Worm (Caenorhabditis elegans) whole organism, late embryonic: ENCODE measurements around the gene Y46G5A.38.

Source experiments
- C08G9.2 ChIP-seq: sonication (generic microtip); optimal IDR thresholded peaks from 2 replicates; lab custom pipeline; 2016; ENCODE audit warnings: mild to moderate bottlenecking, missing genetic modification characterization, moderate library complexity, missing compliant biosample characterization
- C38D4.7 ChIP-seq: fragments of 200-800 bp; sonication (Bioruptor generic); optimal IDR thresholded peaks from 2 replicates; lab custom pipeline; 2018; ENCODE audit warnings: mild to moderate bottlenecking, missing genetic modification characterization, moderate library complexity, missing compliant biosample characterization
- ceh-19 ChIP-seq: fragments of 200-800 bp; sonication (Bioruptor generic); optimal IDR thresholded peaks from 2 replicates; lab custom pipeline; 2018; ENCODE audit warnings: mild to moderate bottlenecking, missing genetic modification characterization, missing compliant biosample characterization
- ceh-34 ChIP-seq: sonication (generic microtip); optimal IDR thresholded peaks from 2 replicates; lab custom pipeline; 2016; ENCODE audit warnings: mild to moderate bottlenecking, missing genetic modification characterization, missing compliant biosample characterization
- ceh-48 ChIP-seq: sonication (generic microtip); optimal IDR thresholded peaks from 2 replicates; lab custom pipeline; 2016; ENCODE audit warnings: missing genetic modification characterization, inconsistent platforms, missing compliant biosample characterization
- ceh-6 ChIP-seq: fragments of 200-800 bp; sonication (Bioruptor generic); optimal IDR thresholded peaks from 2 replicates; lab custom pipeline; 2018; ENCODE audit warnings: mild to moderate bottlenecking, missing genetic modification characterization, missing compliant biosample characterization
- dmd-4 ChIP-seq: sonication (generic microtip); optimal IDR thresholded peaks from 2 replicates; lab custom pipeline; 2016; ENCODE audit warnings: borderline replicate concordance, missing genetic modification characterization, missing compliant biosample characterization
- elt-2 ChIP-seq: sonication (generic microtip); optimal IDR thresholded peaks from 2 replicates; lab custom pipeline; 2016; ENCODE audit warnings: missing genetic modification reagents, missing genetic modification characterization, missing compliant biosample characterization
- eyg-1 ChIP-seq: sonication (generic microtip); optimal IDR thresholded peaks from 2 replicates; lab custom pipeline; 2016; ENCODE audit warnings: missing genotype, missing genetic modification characterization, missing compliant biosample characterization
- gmeb-2 ChIP-seq: sonication (generic microtip); optimal IDR thresholded peaks from 2 replicates; lab custom pipeline; 2016; ENCODE audit warnings: missing genetic modification characterization, inconsistent platforms, missing compliant biosample characterization
- hlh-30 ChIP-seq: sonication (generic microtip); optimal IDR thresholded peaks from 2 replicates; lab custom pipeline; 2017; ENCODE audit warnings: antibody characterized with exemption, missing genetic modification characterization, missing compliant biosample characterization; ENCODE audit not compliant: insufficient read depth
- hlh-8 ChIP-seq: sonication (generic microtip); optimal IDR thresholded peaks from 2 replicates; lab custom pipeline; 2016; ENCODE audit warnings: missing genotype, missing genetic modification characterization, missing compliant biosample characterization
- lim-6 ChIP-seq: sonication (generic microtip); optimal IDR thresholded peaks from 2 replicates; lab custom pipeline; 2016; ENCODE audit warnings: missing genetic modification characterization, missing compliant biosample characterization
- mec-3 ChIP-seq: sonication (generic microtip); optimal IDR thresholded peaks from 2 replicates; lab custom pipeline; 2016; ENCODE audit warnings: borderline replicate concordance, missing genetic modification characterization, missing compliant biosample characterization
- nfya-1 ChIP-seq: sonication (generic microtip); optimal IDR thresholded peaks from 2 replicates; lab custom pipeline; 2017; ENCODE audit warnings: missing genetic modification characterization, mild to moderate bottlenecking, missing compliant biosample characterization, antibody characterized with exemption, moderate library complexity
- nhr-232 ChIP-seq: sonication (generic microtip); optimal IDR thresholded peaks from 2 replicates; lab custom pipeline; 2016; ENCODE audit warnings: missing genetic modification characterization, missing compliant biosample characterization
- npax-4 ChIP-seq: sonication (generic microtip); optimal IDR thresholded peaks from 2 replicates; lab custom pipeline; 2016; ENCODE audit warnings: missing genetic modification characterization, missing compliant biosample characterization
- odd-2 ChIP-seq: sonication (generic microtip); optimal IDR thresholded peaks from 2 replicates; lab custom pipeline; 2017; ENCODE audit warnings: antibody characterized with exemption, mild to moderate bottlenecking, missing genetic modification characterization, missing compliant biosample characterization
- pag-3 ChIP-seq: sonication (generic microtip); optimal IDR thresholded peaks from 2 replicates; lab custom pipeline; 2016; ENCODE audit warnings: missing compliant biosample characterization, missing genetic modification characterization, borderline replicate concordance
- pat-9 ChIP-seq: fragments of 200-800 bp; sonication (Bioruptor generic); optimal IDR thresholded peaks from 2 replicates; lab custom pipeline; 2018; ENCODE audit warnings: mild to moderate bottlenecking, missing genetic modification characterization, moderate library complexity, missing compliant biosample characterization
- pqm-1 ChIP-seq: sonication (generic microtip); optimal IDR thresholded peaks from 2 replicates; lab custom pipeline; 2016; ENCODE audit warnings: missing genetic modification characterization, missing compliant biosample characterization
- rnt-1 ChIP-seq: sonication (generic microtip); optimal IDR thresholded peaks from 2 replicates; lab custom pipeline; 2016; ENCODE audit warnings: missing genetic modification characterization, missing compliant biosample characterization
- sdc-2 ChIP-seq: sonication (generic microtip); optimal IDR thresholded peaks from 2 replicates; lab custom pipeline; 2016; ENCODE audit warnings: missing genotype, missing genetic modification characterization, missing compliant biosample characterization
- sox-2 ChIP-seq: fragments of 200-800 bp; sonication (Bioruptor generic); IDR thresholded peaks from 2 replicates; pipeline ENCODE4 v1.3.6; 2022; ENCODE audit warnings: missing genetic modification reagents, missing genetic modification characterization, missing compliant biosample characterization
- sox-4 ChIP-seq: sonication (generic microtip); optimal IDR thresholded peaks from 2 replicates; lab custom pipeline; 2017; ENCODE audit warnings: mild to moderate bottlenecking, missing genetic modification characterization, inconsistent platforms, missing compliant biosample characterization
- syd-9 ChIP-seq: sonication (generic microtip); optimal IDR thresholded peaks from 2 replicates; lab custom pipeline; 2016; ENCODE audit warnings: mild to moderate bottlenecking, missing genetic modification characterization, moderate library complexity, missing compliant biosample characterization
- tbx-7 ChIP-seq: sonication (generic microtip); optimal IDR thresholded peaks from 2 replicates; lab custom pipeline; 2016; ENCODE audit warnings: missing genotype, missing genetic modification characterization, missing compliant biosample characterization
- ttx-3 ChIP-seq: sonication (generic microtip); optimal IDR thresholded peaks from 2 replicates; lab custom pipeline; 2016; ENCODE audit warnings: missing genetic modification reagents, missing genetic modification characterization, missing compliant biosample characterization
- ztf-16 ChIP-seq: sonication (generic microtip); optimal IDR thresholded peaks from 2 replicates; lab custom pipeline; 2017; ENCODE audit warnings: missing genetic modification characterization, missing compliant biosample characterization

The Y46G5A.38 gene

DNA sequence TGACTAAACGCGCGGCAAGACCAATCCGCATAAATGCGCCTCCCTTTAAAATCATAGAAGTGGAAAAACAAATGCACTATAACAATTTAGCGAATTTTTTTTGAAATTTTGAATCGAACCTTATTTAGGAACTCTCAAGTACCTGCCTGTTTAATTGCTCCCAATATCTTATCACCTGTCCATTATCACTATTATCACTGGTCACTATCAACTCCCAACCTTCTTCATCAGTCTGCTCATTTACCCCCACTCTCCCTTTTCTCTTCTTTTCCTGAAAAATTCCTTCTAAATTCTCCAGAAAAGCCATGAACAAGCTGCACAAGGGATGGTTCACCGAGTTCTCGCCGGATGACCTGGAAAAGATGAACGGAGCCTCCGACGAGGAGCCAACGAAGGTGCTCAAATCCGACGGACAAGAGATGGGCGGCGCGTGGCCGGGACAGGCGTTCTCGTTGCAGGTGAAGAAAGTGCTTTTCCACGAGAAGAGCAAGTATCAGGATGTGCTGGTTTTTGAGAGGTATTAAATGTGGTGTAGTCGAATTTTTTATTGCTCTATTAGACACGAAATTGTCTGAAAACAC is 20.2 kb upstream of the Y46G5A.38 start, which contains the start of gene spds-1:
Gene spds-1, plus strand, starts transcription at position 298 of the 581 bp plus-strand sequence.
- no peak for TF ChIP-seq C38D4.7
- TF ChIP-seq elt-2 (tag; lab: Kevin White, UChicago) = peak; percentile 76

ce11 chrII:12808746-12809145 is 18.1 kb upstream of the Y46G5A.38 start:
- no peak for TF ChIP-seq sox-4 (tag; lab: Kevin White, UChicago)
- TF ChIP-seq ceh-34 = no peak
- no peak for TF ChIP-seq C08G9.2 (tag; lab: Kevin White, UChicago)
- TF ChIP-seq ceh-19 (GFP tag; lab: Kevin White, UChicago) = no peak
- no peak for TF ChIP-seq dmd-4
- TF ChIP-seq syd-9 (tag; lab: Kevin White, UChicago) = no peak
- TF ChIP-seq, all 69 proteins: peak for 0

- TF ChIP-seq ztf-16 (tag; lab: Kevin White, UChicago) = no peak
- TF ChIP-seq pat-9 (tag; lab: Kevin White, UChicago) = no peak
- no peak for TF ChIP-seq lim-6 (tag; lab: Kevin White, UChicago)
- no peak for TF ChIP-seq ttx-3 (tag; lab: Kevin White, UChicago)
- TF ChIP-seq ceh-48 (tag; lab: Kevin White, UChicago) = no peak
- TF ChIP-seq pag-3 = no peak
- no peak for TF ChIP-seq sox-2 (GFP tag; lab: Robert Waterston, UW)
- no peak for TF ChIP-seq hlh-30
- TF ChIP-seq C38D4.7 = no peak
- TF ChIP-seq elt-2 (tag; lab: Kevin White, UChicago) = no peak
- no peak for TF ChIP-seq npax-4 (tag; lab: Kevin White, UChicago)
- no peak for TF ChIP-seq sdc-2 (tag; lab: Kevin White, UChicago)
- no peak for TF ChIP-seq mec-3
- TF ChIP-seq ceh-34 = no peak
These were observed 17.1 kb upstream of the Y46G5A.38 start for ce11 chrII:12809725-12810124.

DNA sequence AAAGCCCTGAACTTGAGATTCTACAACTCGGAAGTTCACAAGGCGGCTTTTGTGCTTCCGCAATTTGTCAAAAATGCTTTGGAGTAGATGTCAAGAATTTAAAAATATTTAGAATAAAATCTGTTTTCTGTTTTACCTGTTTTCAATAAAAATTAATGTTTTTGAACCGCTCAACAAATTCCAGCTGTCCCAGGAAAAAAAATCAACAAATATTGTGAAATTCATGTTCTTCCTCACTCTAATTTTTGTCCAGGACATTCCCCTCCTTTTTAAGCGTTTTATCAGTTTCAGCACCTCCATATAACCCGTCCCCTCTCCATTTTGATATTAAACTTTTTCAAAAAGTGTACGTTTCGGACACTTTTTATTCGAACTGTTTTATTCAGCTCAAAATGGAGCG is 16.1 kb upstream of the Y46G5A.38 start, which contains the start of gene Y46G5A.20:
Gene Y46G5A.20, plus strand, starts transcription at position 301 of the 400 bp plus-strand sequence.
- TF ChIP-seq pqm-1 (tag; lab: Kevin White, UChicago) (no peak), ceh-6 (no peak), odd-2 (tag; lab: Kevin White, UChicago) (no peak), nhr-232 (tag; lab: Kevin White, UChicago) (no peak), hlh-8 (no peak), nfya-1 (tag; lab: Kevin White, UChicago) (no peak), gmeb-2 (tag; lab: Kevin White, UChicago) (no peak)
- TF ChIP-seq, all 69 proteins: peak for 0

DNA sequence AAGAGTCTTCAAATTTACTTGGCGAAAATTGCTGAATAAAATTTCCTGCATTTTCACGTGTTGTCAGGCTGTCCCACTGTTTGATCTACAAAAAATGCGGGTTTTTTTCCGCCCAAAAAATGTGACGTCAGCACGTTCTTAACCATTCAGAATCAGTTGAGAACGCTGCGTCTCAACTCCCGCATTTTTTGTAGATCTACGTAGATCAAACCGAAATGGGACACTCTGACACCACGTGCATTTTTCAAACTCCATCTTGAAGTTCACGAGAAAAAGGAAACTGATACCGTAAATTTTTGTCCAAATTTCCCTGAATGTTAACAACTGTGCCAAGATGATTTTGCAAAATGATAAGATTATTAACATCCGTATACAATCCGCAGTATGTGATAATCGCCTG is 13.6 kb upstream of the Y46G5A.38 start:
- no peak for TF ChIP-seq eyg-1 (tag; lab: Kevin White, UChicago)
- no peak for TF ChIP-seq tbx-7 (tag; lab: Kevin White, UChicago)
- TF ChIP-seq, all 69 proteins: peak for 0

ce11 chrII:12816412-12817146 is 10.3 kb upstream of the Y46G5A.38 start, which contains the start of gene acl-7:
Gene acl-7 (minus strand): TSS chrII:12816462.
- TF ChIP-seq rnt-1 (no peak), elt-2 (tag; lab: Kevin White, UChicago) (peak; percentile 44)
